Worm (Caenorhabditis elegans) whole organism, L2 larva: ENCODE data around the gene strd-1.
A peak's percentile ranks its signal among the peaks of the same experiment; 100 is the strongest.

ENCODE experiments used
- R02D3.7 ChIP-seq: fragments of 150-350 bp; optimal IDR thresholded peaks from 2 replicates; lab custom pipeline; 2014; ENCODE audit warnings: missing biosample characterization, missing genetic modification characterization
- Y55F3AM.14 ChIP-seq: fragments of 200-800 bp; sonication (Bioruptor generic); optimal IDR thresholded peaks from 2 replicates; lab custom pipeline; 2018; ENCODE audit warnings: mild to moderate bottlenecking, missing genetic modification characterization, missing compliant biosample characterization
- ZK546.5 ChIP-seq: sonication (generic microtip); optimal IDR thresholded peaks from 2 replicates; lab custom pipeline; 2017; ENCODE audit warnings: missing biosample characterization, missing genetic modification characterization
- alr-1 ChIP-seq: fragments of 150-350 bp; optimal IDR thresholded peaks from 2 replicates; lab custom pipeline; 2014; ENCODE audit warnings: missing biosample characterization, missing genetic modification characterization
- blmp-1 ChIP-seq: sonication (generic microtip); optimal IDR thresholded peaks from 2 replicates; lab custom pipeline; 2017; ENCODE audit warnings: missing genetic modification characterization, mild to moderate bottlenecking, missing compliant biosample characterization, antibody characterized with exemption, moderate library complexity; ENCODE audit not compliant: insufficient read depth
- ceh-16 ChIP-seq: fragments of 150-350 bp; optimal IDR thresholded peaks from 2 replicates; lab custom pipeline; 2014; ENCODE audit warnings: missing biosample characterization, missing genetic modification characterization
- ceh-82 ChIP-seq: fragments of 150-350 bp; optimal IDR thresholded peaks from 2 replicates; lab custom pipeline; 2014; ENCODE audit warnings: missing biosample characterization, missing genetic modification characterization
- elt-1 ChIP-seq: fragments of 150-350 bp; optimal IDR thresholded peaks from 2 replicates; lab custom pipeline; 2014; ENCODE audit warnings: missing biosample characterization, missing genetic modification characterization
- fos-1 ChIP-seq: fragments of 150-350 bp; optimal IDR thresholded peaks from 2 replicates; lab custom pipeline; 2014; ENCODE audit warnings: missing biosample characterization, missing genetic modification characterization
- gmeb-1 ChIP-seq: fragments of 150-350 bp; optimal IDR thresholded peaks from 2 replicates; lab custom pipeline; 2014; ENCODE audit warnings: missing biosample characterization, missing genetic modification characterization
- lin-11 ChIP-seq: fragments of 150-350 bp; sonication (generic microtip); optimal IDR thresholded peaks from 2 replicates; lab custom pipeline; 2014; ENCODE audit warnings: missing biosample characterization, missing genetic modification characterization, inconsistent platforms, mixed read lengths
- lin-13 ChIP-seq: fragments of 150-350 bp; optimal IDR thresholded peaks from 2 replicates; lab custom pipeline; 2014; ENCODE audit warnings: missing biosample characterization, missing genetic modification reagents, missing genetic modification characterization
- lsy-2 ChIP-seq, 2 experiments: fragments of 150-350 bp in 1 of 2; sonication (generic microtip) in 1 of 2; optimal IDR thresholded peaks; 2 replicates each; lab custom pipeline; 2014 to 2017; ENCODE audit warnings: missing biosample characterization in 2 of 2, missing genetic modification characterization in 2 of 2
- mab-5 ChIP-seq: fragments of 150-350 bp; optimal IDR thresholded peaks from 2 replicates; lab custom pipeline; 2014; ENCODE audit warnings: missing biosample characterization, missing genetic modification characterization
- mdl-1 ChIP-seq, 2 experiments: fragments of 150-350 bp in 1 of 2; sonication (generic microtip) in 1 of 2; optimal IDR thresholded peaks; 2 replicates each; lab custom pipeline; 2017; ENCODE audit warnings: missing biosample characterization in 2 of 2, missing genetic modification characterization in 2 of 2
- nhr-12 ChIP-seq: fragments of 150-350 bp; optimal IDR thresholded peaks from 2 replicates; lab custom pipeline; 2014; ENCODE audit warnings: missing biosample characterization, missing genetic modification characterization
- nhr-129 ChIP-seq: fragments of 150-350 bp; optimal IDR thresholded peaks from 2 replicates; lab custom pipeline; 2014; ENCODE audit warnings: missing biosample characterization, missing genetic modification characterization
- nhr-23 ChIP-seq: fragments of 150-350 bp; optimal IDR thresholded peaks from 2 replicates; lab custom pipeline; 2014; ENCODE audit warnings: missing biosample characterization, missing genetic modification reagents, missing genetic modification characterization
- nhr-237 ChIP-seq: fragments of 150-350 bp; optimal IDR thresholded peaks from 2 replicates; lab custom pipeline; 2014; ENCODE audit warnings: missing biosample characterization, missing genetic modification characterization
- nhr-25 ChIP-seq: fragments of 150-350 bp; sonication (generic microtip); optimal IDR thresholded peaks from 3 replicates; lab custom pipeline; 2014; ENCODE audit warnings: missing biosample characterization, missing genetic modification characterization
- nhr-77 ChIP-seq: fragments of 150-350 bp; optimal IDR thresholded peaks from 2 replicates; lab custom pipeline; 2014; ENCODE audit warnings: missing biosample characterization, missing genetic modification characterization
- peb-1 ChIP-seq: fragments of 150-350 bp; optimal IDR thresholded peaks from 2 replicates; lab custom pipeline; 2014; ENCODE audit warnings: missing biosample characterization, missing genetic modification characterization
- sem-4 ChIP-seq: fragments of 150-350 bp; optimal IDR thresholded peaks from 2 replicates; lab custom pipeline; 2014; ENCODE audit warnings: missing biosample characterization, missing genetic modification reagents, missing genetic modification characterization
- skn-1 ChIP-seq: sonication (generic microtip); optimal IDR thresholded peaks from 2 replicates; lab custom pipeline; 2017; ENCODE audit warnings: missing biosample characterization, missing genetic modification characterization
- sma-3 ChIP-seq: sonication (generic microtip); optimal IDR thresholded peaks from 2 replicates; lab custom pipeline; 2016; ENCODE audit warnings: missing genetic modification reagents, missing genetic modification characterization, missing compliant biosample characterization
- sma-9 ChIP-seq, 2 experiments: fragments of 150-350 bp in 1 of 2; sonication (generic microtip) in 1 of 2; optimal IDR thresholded peaks; 2 replicates each; lab custom pipeline; 2014 to 2016; ENCODE audit warnings: missing genetic modification characterization in 2 of 2, mild to moderate bottlenecking in 1 of 2, missing biosample characterization in 1 of 2, missing compliant biosample characterization in 1 of 2, missing genetic modification reagents in 1 of 2, moderate library complexity in 1 of 2
- snpc-4 ChIP-seq: fragments of 150-350 bp; optimal IDR thresholded peaks from 2 replicates; lab custom pipeline; 2014; ENCODE audit warnings: missing biosample characterization, missing genetic modification characterization
- unc-55 ChIP-seq: fragments of 150-350 bp; sonication (generic microtip); optimal IDR thresholded peaks from 3 replicates; lab custom pipeline; 2014; ENCODE audit warnings: missing biosample characterization, missing genetic modification reagents, missing genetic modification characterization
- unc-62 ChIP-seq: fragments of 150-350 bp; optimal IDR thresholded peaks from 2 replicates; lab custom pipeline; 2014; ENCODE audit warnings: missing biosample characterization, missing genetic modification reagents, missing genetic modification characterization
- zag-1 ChIP-seq: fragments of 150-350 bp; optimal IDR thresholded peaks from 2 replicates; lab custom pipeline; 2014; ENCODE audit warnings: missing biosample characterization, missing genetic modification characterization
- ztf-1 ChIP-seq: fragments of 200-800 bp; sonication (Bioruptor generic); conservative IDR thresholded peaks from 2 replicates; pipeline ENCODE4 v1.3.6; 2022; ENCODE audit warnings: missing genetic modification characterization, missing compliant biosample characterization
- ztf-11 ChIP-seq: sonication (generic microtip); optimal IDR thresholded peaks from 2 replicates; lab custom pipeline; 2017; ENCODE audit warnings: missing biosample characterization, missing genetic modification characterization

Gene strd-1

ce11 chrIII:10907678-10908217 is 39.5 kb upstream of the strd-1 start:
- peak; percentile 83 for TF ChIP-seq gmeb-1
- no peak for TF ChIP-seq peb-1 (tag; lab: Kevin White, UChicago)
- TF ChIP-seq mab-5 = peak; percentile 62
- no peak for TF ChIP-seq ZK546.5 (tag; lab: Kevin White, UChicago)
- peak; percentile 93 for TF ChIP-seq nhr-25 (tag; lab: Kevin White, UChicago)

- TF ChIP-seq ceh-82 (tag; lab: Kevin White, UChicago) (no peak), snpc-4 (tag; lab: Kevin White, UChicago) (no peak), lin-13 (no peak), unc-62 (GFP tag; lab: Kevin White, UChicago) (no peak), nhr-129 (tag; lab: Kevin White, UChicago) (no peak), ztf-1 (GFP tag; lab: Robert Waterston, UW) (no peak), nhr-25 (tag; lab: Kevin White, UChicago) (peak; percentile 95), fos-1 (no peak), sem-4 (tag; lab: Kevin White, UChicago) (no peak), gmeb-1 (peak; percentile 43)
These were observed 38.7 kb upstream of the strd-1 start for ce11 chrIII:10908543-10908942.

ce11 chrIII:10909166-10909565 is 38.1 kb upstream of the strd-1 start:
- no peak for TF ChIP-seq lsy-2 (tag; optimal IDR thresholded peaks at IDR 0.05; lab: Kevin White, UChicago)

- TF ChIP-seq lin-11 (tag; lab: Kevin White, UChicago) = no peak
- TF ChIP-seq lin-13 = no peak
- TF ChIP-seq nhr-23 = no peak
- TF ChIP-seq ztf-1 (GFP tag; lab: Robert Waterston, UW) = no peak
- no peak for TF ChIP-seq peb-1 (tag; lab: Kevin White, UChicago)
- TF ChIP-seq mdl-1 (tag; optimal IDR thresholded peaks at IDR 0.05; lab: Kevin White, UChicago) = no peak
- TF ChIP-seq sma-9 (GFP tag; optimal IDR thresholded peaks at IDR 0.05; lab: Kevin White, UChicago) = no peak
- TF ChIP-seq sma-9 (tag; optimal IDR thresholded peaks at IDR 0.05; lab: Kevin White, UChicago) = no peak
- no peak for TF ChIP-seq nhr-12 (tag; lab: Kevin White, UChicago)
- no peak for TF ChIP-seq unc-55
- TF ChIP-seq ceh-82 (tag; lab: Kevin White, UChicago) = no peak
- TF ChIP-seq alr-1 (tag; lab: Kevin White, UChicago) = no peak
- no peak for TF ChIP-seq sma-3 (GFP tag; lab: Kevin White, UChicago)
- TF ChIP-seq ceh-16 = no peak
- TF ChIP-seq Y55F3AM.14 = no peak
- no peak for TF ChIP-seq nhr-237 (tag; lab: Kevin White, UChicago)
- TF ChIP-seq R02D3.7 (tag; lab: Kevin White, UChicago) = no peak
- TF ChIP-seq blmp-1 (tag; lab: Kevin White, UChicago) = no peak
- TF ChIP-seq skn-1 (tag; lab: Kevin White, UChicago) = no peak
These were observed 36.1 kb upstream of the strd-1 start, which contains the start of gene cut-6 for ce11 chrIII:10911160-10911559. cut-6 (plus strand) TSS chrIII:10911460.

ce11 chrIII:10914971-10915370 is 32.3 kb upstream of the strd-1 start:
- TF ChIP-seq elt-1 = no peak
- TF ChIP-seq sma-3 (GFP tag; lab: Kevin White, UChicago) = no peak
- no peak for TF ChIP-seq zag-1
- TF ChIP-seq nhr-25 (tag; lab: Kevin White, UChicago) = no peak
- no peak for TF ChIP-seq nhr-77 (tag; lab: Kevin White, UChicago)
- TF ChIP-seq mdl-1 (tag; optimal IDR thresholded peaks at IDR 0.05; lab: Kevin White, UChicago) = no peak
- no peak for TF ChIP-seq gmeb-1

ce11 chrIII:10920044-10920443 is 27.2 kb upstream of the strd-1 start, which contains the start of gene vab-7:
vab-7 (plus strand) TSS chrIII:10920344.
- no peak for TF ChIP-seq lsy-2 (tag; optimal IDR thresholded peaks at IDR 0.05; lab: Kevin White, UChicago)
- no peak for TF ChIP-seq sma-9 (GFP tag; optimal IDR thresholded peaks at IDR 0.05; lab: Kevin White, UChicago)
- no peak for TF ChIP-seq sma-9 (tag; optimal IDR thresholded peaks at IDR 0.05; lab: Kevin White, UChicago)
- no peak for TF ChIP-seq ztf-11 (tag; lab: Kevin White, UChicago)
